ENCODE assay signal across 5 fruit fly cellular contexts in genomic region chr3R:9932240-9933012, dm6.
TF ChIP-seq lines count a peak whose summit lies in the region.

No protein-coding gene starts in this region.

- no peak for TF ChIP-seq CTCF in whole organism, embryonic (GFP tag; optimal IDR thresholded peaks at IDR 0.05; lab: Kevin White, UChicago)

TF ChIP-seq in whole organism, adult, 20 proteins besides CTCF, POLR2A, EP300 and RAD21 (continues in another document):
- peak; percentile 43 for TF ChIP-seq Clk (GFP tag; optimal IDR thresholded peaks at IDR 0.05; lab: Kevin White, UChicago)
- TF ChIP-seq cic (GFP tag; optimal IDR thresholded peaks at IDR 0.05; lab: Kevin White, UChicago): peak; percentile 97
- TF ChIP-seq CG12768 (GFP tag; optimal IDR thresholded peaks at IDR 0.05; lab: Kevin White, UChicago): peak; percentile 68
- TF ChIP-seq ovo (GFP tag; optimal IDR thresholded peaks at IDR 0.05; lab: Kevin White, UChicago): peak; percentile 54
- no peak for TF ChIP-seq CG11617 (GFP tag; optimal IDR thresholded peaks at IDR 0.05; lab: Kevin White, UChicago)
- no peak for TF ChIP-seq cnc (optimal IDR thresholded peaks at IDR 0.05; lab: Kevin White, UChicago)
- TF ChIP-seq Mnt (GFP tag; optimal IDR thresholded peaks at IDR 0.05; lab: Kevin White, UChicago): peak; percentile 89
- TF ChIP-seq kay (GFP tag; lab: Kevin White, UChicago; ENCODE audit: borderline replicate concordance): peak; percentile 72
- TF ChIP-seq CG7101 (tag; optimal IDR thresholded peaks at IDR 0.05; lab: Kevin White, UChicago): peak; percentile 38
- peak; percentile 16 for TF ChIP-seq pad (GFP tag; optimal IDR thresholded peaks at IDR 0.05; lab: Kevin White, UChicago)
- TF ChIP-seq CG7045 (GFP tag; optimal IDR thresholded peaks at IDR 0.05; lab: Kevin White, UChicago): peak; percentile 46
- TF ChIP-seq CG5204 (GFP tag; optimal IDR thresholded peaks at IDR 0.05; lab: Kevin White, UChicago): no peak
- TF ChIP-seq bab1 (GFP tag; optimal IDR thresholded peaks at IDR 0.05; lab: Kevin White, UChicago): peak; percentile 12
- TF ChIP-seq Crg-1 (GFP tag; optimal IDR thresholded peaks at IDR 0.05; lab: Kevin White, UChicago): no peak
- TF ChIP-seq CG14711 (tag; optimal IDR thresholded peaks at IDR 0.05; lab: Kevin White, UChicago): no peak
- no peak for TF ChIP-seq Hr96 (GFP tag; optimal IDR thresholded peaks at IDR 0.05; lab: Kevin White, UChicago)
- TF ChIP-seq tj (GFP tag; optimal IDR thresholded peaks at IDR 0.05; lab: Kevin White, UChicago): peak; percentile 50
- no peak for TF ChIP-seq toe (GFP tag; optimal IDR thresholded peaks at IDR 0.05; lab: Kevin White, UChicago)

TF ChIP-seq in whole organism, embryonic, 481 proteins besides CTCF, POLR2A, EP300 and RAD21 (continues in another document):
- peak; percentile 93 for TF ChIP-seq Hey (tag; optimal IDR thresholded peaks at IDR 0.05; lab: Kevin White, UChicago)
- peak; percentile 14 for TF ChIP-seq tap (tag; optimal IDR thresholded peaks at IDR 0.05; lab: Kevin White, UChicago)
- TF ChIP-seq HmgZ (tag; optimal IDR thresholded peaks at IDR 0.05; lab: Kevin White, UChicago): peak; percentile 88
- peak; percentile 33 for TF ChIP-seq B-H2 (GFP tag; optimal IDR thresholded peaks at IDR 0.05; lab: Kevin White, UChicago)
- TF ChIP-seq Dref (GFP tag; IDR thresholded peaks at IDR 0.05; lab: Robert Waterston, UW): peak; percentile 28; the same call in 1 of the 2 replicates
- peak; percentile 0 for TF ChIP-seq CG31365 (tag; optimal IDR thresholded peaks at IDR 0.05; lab: Kevin White, UChicago)
- peak; percentile 22 for TF ChIP-seq Fer2 (tag; optimal IDR thresholded peaks at IDR 0.05; lab: Kevin White, UChicago)
- peak; percentile 85 for TF ChIP-seq CG10321 (GFP tag; IDR thresholded peaks at IDR 0.05; lab: Robert Waterston, UW)
- no peak for TF ChIP-seq pita (GFP tag; optimal IDR thresholded peaks at IDR 0.05; lab: Kevin White, UChicago)
- peak; percentile 40 for TF ChIP-seq CG9437 (GFP tag; optimal IDR thresholded peaks at IDR 0.05; lab: Kevin White, UChicago)
- TF ChIP-seq Deaf1 (tag; optimal IDR thresholded peaks at IDR 0.05; lab: Kevin White, UChicago): peak; percentile 76
- TF ChIP-seq PHDP (tag; optimal IDR thresholded peaks at IDR 0.05; lab: Kevin White, UChicago): peak; percentile 28
- no peak for TF ChIP-seq CG4730 (GFP tag; IDR thresholded peaks at IDR 0.05; lab: Robert Waterston, UW)
- peak; percentile 89 for TF ChIP-seq lab (GFP tag; optimal IDR thresholded peaks at IDR 0.05; lab: Kevin White, UChicago)
- no peak for TF ChIP-seq CG8290 (GFP tag; optimal IDR thresholded peaks at IDR 0.05; lab: Kevin White, UChicago)
- TF ChIP-seq CG8290 (tag; optimal IDR thresholded peaks at IDR 0.05; lab: Kevin White, UChicago): peak in 1 of 2 experiments; percentile 82
- peak; percentile 1 for TF ChIP-seq NfI (GFP tag; optimal IDR thresholded peaks at IDR 0.05; lab: Kevin White, UChicago)
- peak; percentile 7; the same call in 1 of the 3 replicates for TF ChIP-seq row (GFP tag; IDR thresholded peaks at IDR 0.05; lab: Robert Waterston, UW)

TF ChIP-seq in whole organism, prepupa, 60 proteins besides CTCF, POLR2A, EP300 and RAD21 (continues in another document):
- TF ChIP-seq CG34406 (GFP tag; optimal IDR thresholded peaks at IDR 0.05; lab: Kevin White, UChicago): no peak
- no peak for TF ChIP-seq Eip75B (GFP tag; optimal IDR thresholded peaks at IDR 0.05; lab: Kevin White, UChicago)
- peak; percentile 11 for TF ChIP-seq CG6854 (GFP tag; optimal IDR thresholded peaks at IDR 0.05; lab: Kevin White, UChicago)
- peak; percentile 93 for TF ChIP-seq fkh (GFP tag; optimal IDR thresholded peaks at IDR 0.05; lab: Kevin White, UChicago)
- TF ChIP-seq eg (GFP tag; IDR thresholded peaks at IDR 0.05; lab: Robert Waterston, UW): no peak; the same call in 2 of the 3 replicates
- no peak for TF ChIP-seq Ets96B (tag; optimal IDR thresholded peaks at IDR 0.05; lab: Kevin White, UChicago)
- peak; percentile 15 for TF ChIP-seq Blimp-1 (GFP tag; optimal IDR thresholded peaks at IDR 0.05; lab: Kevin White, UChicago)
- TF ChIP-seq Smox (GFP tag; optimal IDR thresholded peaks at IDR 0.05; lab: Kevin White, UChicago): no peak
- no peak for TF ChIP-seq Ets21C (GFP tag; optimal IDR thresholded peaks at IDR 0.05; lab: Kevin White, UChicago)
- TF ChIP-seq vri (GFP tag; optimal IDR thresholded peaks at IDR 0.05; lab: Kevin White, UChicago): peak; percentile 54
- TF ChIP-seq fd59A (GFP tag; optimal IDR thresholded peaks at IDR 0.05; lab: Kevin White, UChicago): no peak
- TF ChIP-seq Gug (GFP tag; IDR thresholded peaks at IDR 0.05; lab: Robert Waterston, UW): no peak
- TF ChIP-seq dsx (GFP tag; optimal IDR thresholded peaks at IDR 0.05; lab: Kevin White, UChicago; ENCODE audit: poor library complexity, severe bottlenecking): no peak
- no peak for TF ChIP-seq Hr39 (GFP tag; optimal IDR thresholded peaks at IDR 0.05; lab: Kevin White, UChicago)
- no peak for TF ChIP-seq CG31627 (GFP tag; optimal IDR thresholded peaks at IDR 0.05; lab: Kevin White, UChicago)
- no peak for TF ChIP-seq CG11294 (GFP tag; IDR thresholded peaks at IDR 0.05; lab: Robert Waterston, UW)
- TF ChIP-seq Sox14 (GFP tag; optimal IDR thresholded peaks at IDR 0.05; lab: Kevin White, UChicago): no peak
- no peak for TF ChIP-seq acj6 (GFP tag; optimal IDR thresholded peaks at IDR 0.05; lab: Kevin White, UChicago)
- no peak; the same call in 2 of the 3 replicates for TF ChIP-seq CG8119 (GFP tag; IDR thresholded peaks at IDR 0.05; lab: Robert Waterston, UW)
- TF ChIP-seq CG9139 (GFP tag; optimal IDR thresholded peaks at IDR 0.05; lab: Kevin White, UChicago): no peak

TF ChIP-seq in whole organism, pupa, 21 proteins besides CTCF, POLR2A, EP300 and RAD21:
- TF ChIP-seq gl (tag; optimal IDR thresholded peaks at IDR 0.05; lab: Kevin White, UChicago) (no peak), CG32121 (GFP tag; IDR thresholded peaks at IDR 0.05; lab: Robert Waterston, UW) (peak; percentile 52), CG4496 (GFP tag; IDR thresholded peaks at IDR 0.05; lab: Robert Waterston, UW) (peak; percentile 62; the same call in 2 of the 3 replicates)
TF ChIP-seq in whole organism, pupa: peak in this region for 2.

TF ChIP-seq in whole organism, wandering third instar larva, 38 proteins besides CTCF, POLR2A, EP300 and RAD21:
- peak; percentile 31 for TF ChIP-seq N (GFP tag; optimal IDR thresholded peaks at IDR 0.05; lab: Kevin White, UChicago)
- no peak for TF ChIP-seq Rel (GFP tag; optimal IDR thresholded peaks at IDR 0.05; lab: Kevin White, UChicago)
- TF ChIP-seq Rel (tag; optimal IDR thresholded peaks at IDR 0.05; lab: Kevin White, UChicago): peak; percentile 77
- TF ChIP-seq psq (GFP tag; optimal IDR thresholded peaks at IDR 0.05; lab: Kevin White, UChicago): no peak
- TF ChIP-seq HLH106 (tag; optimal IDR thresholded peaks at IDR 0.05; lab: Kevin White, UChicago): peak; percentile 13
- TF ChIP-seq h (GFP tag; optimal IDR thresholded peaks at IDR 0.05; lab: Kevin White, UChicago): peak; percentile 7
- peak; percentile 60 for TF ChIP-seq Dfd (GFP tag; optimal IDR thresholded peaks at IDR 0.05; lab: Kevin White, UChicago)
- no peak for TF ChIP-seq Hr83 (GFP tag; optimal IDR thresholded peaks at IDR 0.05; lab: Kevin White, UChicago; ENCODE audit: poor library complexity, severe bottlenecking)
